Fruit fly (Drosophila melanogaster) whole organism, embryonic: Measurements from ENCODE around the gene CG31099.

ENCODE experiments used
- BEAF-32 ChIP-seq: fragments of 200-800 bp; sonication (Bioruptor generic); optimal IDR thresholded peaks from 3 replicates; lab custom pipeline; 2017; ENCODE audit warnings: missing biosample characterization, missing genetic modification characterization, mild to moderate bottlenecking, moderate library complexity, missing genetic modification reagents
- C15 ChIP-seq: fragments of 200-800 bp; sonication (Bioruptor generic); IDR thresholded peaks from 3 replicates; pipeline ENCODE4 v1.3.6; 2022; ENCODE audit warnings: missing biosample characterization, missing genetic modification characterization
- CG10209 ChIP-seq: fragments of 200-800 bp; sonication (Bioruptor generic); optimal IDR thresholded peaks from 3 replicates; lab custom pipeline; 2017; ENCODE audit warnings: missing biosample characterization, mild to moderate bottlenecking, missing genetic modification characterization, missing genetic modification reagents
- CG10274 ChIP-seq: fragments of 200-800 bp; sonication (Bioruptor generic); optimal IDR thresholded peaks from 3 replicates; lab custom pipeline; 2017; ENCODE audit warnings: missing biosample characterization, mild to moderate bottlenecking, missing genetic modification characterization
- CG11398 ChIP-seq: fragments of 200-800 bp; sonication (Bioruptor generic); optimal IDR thresholded peaks from 2 replicates; lab custom pipeline; 2016; ENCODE audit warnings: missing biosample characterization, missing genetic modification characterization
- CG11560 ChIP-seq: fragments of 200-800 bp; sonication (Bioruptor generic); IDR thresholded peaks from 3 replicates; pipeline ENCODE4 v1.3.6; 2022; ENCODE audit warnings: missing biosample characterization, missing genetic modification characterization
- CG12219 ChIP-seq: fragments of 200-800 bp; sonication (Bioruptor generic); optimal IDR thresholded peaks from 3 replicates; lab custom pipeline; 2018; ENCODE audit warnings: missing biosample characterization, mild to moderate bottlenecking, missing genetic modification characterization
- CG1233 ChIP-seq: fragments of 200-800 bp; sonication (Bioruptor generic); optimal IDR thresholded peaks from 4 replicates; lab custom pipeline; 2018; ENCODE audit warnings: missing biosample characterization, mild to moderate bottlenecking, missing genetic modification characterization
- CG12659 ChIP-seq: fragments of 200-800 bp; sonication (Bioruptor generic); optimal IDR thresholded peaks from 3 replicates; lab custom pipeline; 2017; ENCODE audit warnings: mild to moderate bottlenecking, missing biosample characterization, missing genetic modification reagents, missing genetic modification characterization
- CG13123 ChIP-seq: fragments of 200-800 bp; sonication (Bioruptor generic); optimal IDR thresholded peaks from 2 replicates; lab custom pipeline; 2016; ENCODE audit warnings: missing biosample characterization, missing genetic modification characterization
- CG13424 ChIP-seq: fragments of 200-800 bp; sonication (Bioruptor generic); optimal IDR thresholded peaks from 2 replicates; lab custom pipeline; 2019; ENCODE audit warnings: missing biosample characterization, mild to moderate bottlenecking, missing genetic modification characterization, moderate library complexity
- CG13775 ChIP-seq: fragments of 200-800 bp; sonication (Bioruptor generic); optimal IDR thresholded peaks from 3 replicates; lab custom pipeline; 2017; ENCODE audit warnings: missing biosample characterization, mild to moderate bottlenecking, missing genetic modification characterization
- CG16813 ChIP-seq: fragments of 200-800 bp; sonication (Bioruptor generic); IDR thresholded peaks from 3 replicates; pipeline ENCODE4 v1.3.6; 2022; ENCODE audit warnings: missing biosample characterization, missing genetic modification characterization; ENCODE audit not compliant: partially characterized antibody
- CG18011 ChIP-seq: fragments of 200-800 bp; sonication (Bioruptor generic); optimal IDR thresholded peaks from 2 replicates; lab custom pipeline; 2017; ENCODE audit warnings: missing biosample characterization, missing genetic modification characterization, mild to moderate bottlenecking, moderate library complexity, missing genotype
- CG2116 ChIP-seq: fragments of 200-800 bp; sonication (Bioruptor generic); optimal IDR thresholded peaks from 3 replicates; lab custom pipeline; 2018; ENCODE audit warnings: missing biosample characterization, mild to moderate bottlenecking, missing genetic modification characterization
- CG2199 ChIP-seq: fragments of 200-800 bp; sonication (Bioruptor generic); IDR thresholded peaks from 3 replicates; pipeline ENCODE4 v1.3.6; 2022; ENCODE audit warnings: missing biosample characterization, missing genetic modification characterization
- CG2889 ChIP-seq: fragments of 200-800 bp; sonication (Bioruptor generic); IDR thresholded peaks from 3 replicates; pipeline ENCODE4 v1.3.6; 2022; ENCODE audit warnings: missing biosample characterization, missing genetic modification characterization
- CG30020 ChIP-seq: fragments of 200-800 bp; optimal IDR thresholded peaks from 2 replicates; lab custom pipeline; 2019; ENCODE audit warnings: missing biosample characterization, mild to moderate bottlenecking, missing genetic modification characterization, moderate library complexity
- CG30431 ChIP-seq: fragments of 200-800 bp; sonication (Bioruptor generic); optimal IDR thresholded peaks from 2 replicates; lab custom pipeline; 2017; ENCODE audit warnings: missing biosample characterization, missing genetic modification characterization
- CG34376 ChIP-seq: fragments of 200-800 bp; sonication (Bioruptor generic); optimal IDR thresholded peaks from 2 replicates; lab custom pipeline; 2018; ENCODE audit warnings: missing biosample characterization, mild to moderate bottlenecking, missing genetic modification characterization
- CG34422 ChIP-seq: fragments of 200-800 bp; sonication (Bioruptor generic); IDR thresholded peaks from 3 replicates; pipeline ENCODE4 v1.3.6; 2022; ENCODE audit warnings: missing biosample characterization, missing genetic modification characterization
- CG4707 ChIP-seq: fragments of 200-800 bp; sonication (Bioruptor generic); optimal IDR thresholded peaks from 2 replicates; lab custom pipeline; 2018; ENCODE audit warnings: missing biosample characterization, mild to moderate bottlenecking, missing genetic modification characterization, moderate library complexity
- CG6175 ChIP-seq: fragments of 200-800 bp; sonication (Bioruptor generic); IDR thresholded peaks from 3 replicates; pipeline ENCODE4 v1.3.6; 2022; ENCODE audit warnings: missing biosample characterization, missing genetic modification characterization
- CG6272 ChIP-seq: fragments of 200-800 bp; sonication (Bioruptor generic); IDR thresholded peaks from 2 replicates; pipeline ENCODE4 v1.3.6; 2022; ENCODE audit warnings: missing biosample characterization, missing genetic modification characterization
- CG6683 ChIP-seq: fragments of 200-800 bp; sonication (Bioruptor generic); optimal IDR thresholded peaks from 2 replicates; lab custom pipeline; 2017; ENCODE audit warnings: missing biosample characterization, mild to moderate bottlenecking, missing genetic modification characterization, missing genetic modification reagents
- CG7556 ChIP-seq: fragments of 200-800 bp; sonication (Bioruptor generic); optimal IDR thresholded peaks from 2 replicates; lab custom pipeline; 2017; ENCODE audit warnings: missing biosample characterization, mild to moderate bottlenecking, missing genetic modification characterization
- CG7987 ChIP-seq: fragments of 200-800 bp; sonication (Bioruptor generic); optimal IDR thresholded peaks from 2 replicates; lab custom pipeline; 2018; ENCODE audit warnings: missing biosample characterization, mild to moderate bottlenecking, missing genetic modification characterization, moderate library complexity
- CG8281 ChIP-seq: fragments of 200-800 bp; sonication (Bioruptor generic); optimal IDR thresholded peaks from 2 replicates; lab custom pipeline; 2018; ENCODE audit warnings: missing biosample characterization, mild to moderate bottlenecking, missing genetic modification characterization, moderate library complexity
- CG9727 ChIP-seq: fragments of 200-800 bp; sonication (Bioruptor generic); optimal IDR thresholded peaks from 3 replicates; lab custom pipeline; 2017; ENCODE audit warnings: missing biosample characterization, mild to moderate bottlenecking, missing genetic modification characterization
- CoRest ChIP-seq: fragments of 200-800 bp; sonication (Bioruptor generic); optimal IDR thresholded peaks from 3 replicates; lab custom pipeline; 2018; ENCODE audit warnings: missing biosample characterization, mild to moderate bottlenecking, missing genetic modification characterization, moderate library complexity
- Dp ChIP-seq: fragments of 200-800 bp; sonication (Bioruptor generic); optimal IDR thresholded peaks from 2 replicates; lab custom pipeline; 2018; ENCODE audit warnings: missing biosample characterization, mild to moderate bottlenecking, missing genetic modification characterization, moderate library complexity
- Hey ChIP-seq: fragments of 200-800 bp; sonication (Bioruptor generic); optimal IDR thresholded peaks from 3 replicates; lab custom pipeline; 2018; ENCODE audit warnings: missing biosample characterization, mild to moderate bottlenecking, missing genetic modification characterization
- Jarid2 ChIP-seq: fragments of 200-800 bp; sonication (Bioruptor generic); optimal IDR thresholded peaks from 3 replicates; lab custom pipeline; 2017; ENCODE audit warnings: mild to moderate bottlenecking, missing biosample characterization, missing genetic modification reagents, missing genetic modification characterization
- Med ChIP-seq: fragments of 200-800 bp; sonication (Bioruptor generic); peaks from one replicate; lab custom pipeline; 2016; ENCODE audit warnings: missing biosample characterization, missing genetic modification characterization, mild to moderate bottlenecking, inconsistent platforms, moderate library complexity
- Meics ChIP-seq: fragments of 200-800 bp; sonication (Bioruptor generic); optimal IDR thresholded peaks from 2 replicates; lab custom pipeline; 2017; ENCODE audit warnings: missing biosample characterization, mild to moderate bottlenecking, missing genetic modification characterization
- ci ChIP-seq: fragments of 200-800 bp; sonication (Bioruptor generic); IDR thresholded peaks from 3 replicates; pipeline ENCODE4 v1.3.6; 2022; ENCODE audit warnings: missing biosample characterization, missing genetic modification characterization
- cwo ChIP-seq: fragments of 200-800 bp; sonication (Bioruptor generic); optimal IDR thresholded peaks from 3 replicates; lab custom pipeline; 2017; ENCODE audit warnings: missing biosample characterization, missing genetic modification characterization, mild to moderate bottlenecking, moderate library complexity, missing genetic modification reagents
- dmrt11E ChIP-seq: fragments of 200-800 bp; sonication (Bioruptor generic); optimal IDR thresholded peaks from 3 replicates; lab custom pipeline; 2018; ENCODE audit warnings: missing biosample characterization, mild to moderate bottlenecking, missing genetic modification characterization, moderate library complexity
- gsb ChIP-seq: fragments of 200-800 bp; sonication (Bioruptor generic); IDR thresholded peaks from 2 replicates; pipeline ENCODE4 v1.3.6; 2022; ENCODE audit warnings: missing biosample characterization, missing genetic modification characterization
- kay ChIP-seq: fragments of 200-800 bp; sonication (Bioruptor generic); optimal IDR thresholded peaks from 2 replicates; lab custom pipeline; 2016; ENCODE audit warnings: missing biosample characterization, missing genetic modification characterization
- kni ChIP-seq: fragments of 200-800 bp; sonication (Bioruptor generic); optimal IDR thresholded peaks from 3 replicates; lab custom pipeline; 2017; ENCODE audit warnings: mild to moderate bottlenecking, missing biosample characterization, missing genetic modification reagents, missing genetic modification characterization
- maf-S ChIP-seq: fragments of 200-800 bp; sonication (Bioruptor generic); optimal IDR thresholded peaks from 2 replicates; lab custom pipeline; 2016; ENCODE audit warnings: missing biosample characterization, missing genetic modification characterization
- nau ChIP-seq: fragments of 200-800 bp; sonication (Bioruptor generic); optimal IDR thresholded peaks from 3 replicates; lab custom pipeline; 2017; ENCODE audit warnings: missing biosample characterization, mild to moderate bottlenecking, missing genetic modification characterization, missing genetic modification reagents
- nom ChIP-seq: fragments of 200-800 bp; sonication (Bioruptor generic); optimal IDR thresholded peaks from 2 replicates; lab custom pipeline; 2017; ENCODE audit warnings: missing biosample characterization, missing genetic modification characterization, mild to moderate bottlenecking, moderate library complexity, missing genetic modification reagents
- run ChIP-seq: fragments of 200-800 bp; sonication (Bioruptor generic); optimal IDR thresholded peaks from 3 replicates; lab custom pipeline; 2018; ENCODE audit warnings: missing biosample characterization, mild to moderate bottlenecking, missing genetic modification characterization
- salm ChIP-seq: fragments of 200-800 bp; sonication (Bioruptor generic); optimal IDR thresholded peaks from 2 replicates; lab custom pipeline; 2018; ENCODE audit warnings: missing biosample characterization, mild to moderate bottlenecking, missing genetic modification characterization
- toy ChIP-seq: fragments of 200-800 bp; sonication (Bioruptor generic); IDR thresholded peaks from 2 replicates; pipeline ENCODE4 v1.3.6; 2022; ENCODE audit warnings: missing biosample characterization, missing genetic modification characterization
- unpg ChIP-seq: fragments of 200-800 bp; sonication (Bioruptor generic); optimal IDR thresholded peaks from 3 replicates; lab custom pipeline; 2018; ENCODE audit warnings: missing biosample characterization, mild to moderate bottlenecking, missing genetic modification characterization, moderate library complexity
- wek ChIP-seq: fragments of 200-800 bp; sonication (Bioruptor generic); optimal IDR thresholded peaks from 3 replicates; lab custom pipeline; 2018; ENCODE audit warnings: missing biosample characterization, mild to moderate bottlenecking, missing genetic modification characterization, moderate library complexity
- yki ChIP-seq: fragments of >200 bp; optimal IDR thresholded peaks from 3 replicates; lab custom pipeline; 2018

CG31099 gene

dm6 chr3R:25292864-25293284 is 17.9 kb downstream of the CG31099 start, which contains the start of gene CG31098 (continued):
- no peak for TF ChIP-seq CG2116 (GFP tag; lab: Kevin White, UChicago)
- TF ChIP-seq CG10274 (GFP tag; lab: Kevin White, UChicago), result no peak
- TF ChIP-seq CG9727 (GFP tag; lab: Kevin White, UChicago), result no peak
- TF ChIP-seq toy (GFP tag; lab: Robert Waterston, UW), result no peak
- TF ChIP-seq CG13123 (GFP tag; lab: Kevin White, UChicago), result no peak
- TF ChIP-seq CG11398 (GFP tag; lab: Kevin White, UChicago), result no peak
- no peak for TF ChIP-seq run (tag; lab: Kevin White, UChicago)
- no peak for TF ChIP-seq CG7556
- TF ChIP-seq CG6175 (GFP tag; lab: Robert Waterston, UW), result no peak
- TF ChIP-seq CG11560 (tag; lab: Robert Waterston, UW), result no peak
- TF ChIP-seq CG30020 (tag; lab: Kevin White, UChicago), result no peak
- TF ChIP-seq yki (lab: Kevin White, UChicago), result no peak
- TF ChIP-seq cwo (GFP tag; lab: Kevin White, UChicago), result peak; percentile 62
- TF ChIP-seq CG13775 (GFP tag; lab: Kevin White, UChicago), result no peak
- TF ChIP-seq Med (GFP tag; lab: Kevin White, UChicago), result no peak
- TF ChIP-seq CoRest (tag; lab: Kevin White, UChicago), result no peak
- TF ChIP-seq CG2199 (GFP tag; lab: Robert Waterston, UW), result no peak
- TF ChIP-seq Dp (GFP tag; lab: Kevin White, UChicago), result no peak
- TF ChIP-seq kni (GFP tag; lab: Kevin White, UChicago), result no peak
- TF ChIP-seq CG16813 (GFP tag; lab: Robert Waterston, UW), result no peak
- peak; percentile 2 for TF ChIP-seq CG12219 (GFP tag; lab: Kevin White, UChicago)
- TF ChIP-seq CG18011 (GFP tag; lab: Kevin White, UChicago), result no peak
- no peak for TF ChIP-seq C15 (GFP tag; lab: Robert Waterston, UW)
- peak; percentile 40 for TF ChIP-seq wek
- no peak for TF ChIP-seq nau
- TF ChIP-seq Jarid2, result peak; percentile 63
- TF ChIP-seq CG34422 (GFP tag; lab: Robert Waterston, UW), result no peak; the same call in 2 of the 3 replicates
- TF ChIP-seq ci, result peak; percentile 22; the same call in 1 of the 3 replicates
- no peak for TF ChIP-seq CG12659 (GFP tag; lab: Kevin White, UChicago)
- no peak for TF ChIP-seq dmrt11E
- TF ChIP-seq CG6272 (GFP tag; lab: Robert Waterston, UW), result no peak
- no peak for TF ChIP-seq CG8281
- TF ChIP-seq maf-S, result no peak
- no peak for TF ChIP-seq nom (GFP tag; lab: Kevin White, UChicago)
- no peak for TF ChIP-seq CG6683
- TF ChIP-seq gsb (GFP tag; lab: Robert Waterston, UW), result no peak
- TF ChIP-seq BEAF-32, result no peak
- TF ChIP-seq CG2889, result no peak
- no peak for TF ChIP-seq CG1233 (GFP tag; lab: Kevin White, UChicago)
- TF ChIP-seq CG34376 (GFP tag; lab: Kevin White, UChicago), result peak; percentile 87
- no peak for TF ChIP-seq CG30431
- TF ChIP-seq Hey (tag; lab: Kevin White, UChicago), result no peak
- TF ChIP-seq unpg (GFP tag; lab: Kevin White, UChicago), result peak; percentile 51
- no peak for TF ChIP-seq CG7987 (GFP tag; lab: Kevin White, UChicago)
- no peak for TF ChIP-seq CG4707 (GFP tag; lab: Kevin White, UChicago)
- peak; percentile 53 for TF ChIP-seq Meics (GFP tag; lab: Kevin White, UChicago)
- peak; percentile 12 for TF ChIP-seq CG13424
- peak; percentile 48 for TF ChIP-seq salm (tag; lab: Kevin White, UChicago)
- TF ChIP-seq kay (GFP tag; lab: Kevin White, UChicago), result no peak
- TF ChIP-seq CG10209 (GFP tag; lab: Kevin White, UChicago), result no peak
